Worm (Caenorhabditis elegans) whole organism, late embryonic: ENCODE results near the gene txt-9.

Source experiments
- C38D4.7 ChIP-seq: fragments of 200-800 bp; sonication (Bioruptor generic); optimal IDR thresholded peaks from 2 replicates; lab custom pipeline; 2018; ENCODE audit warnings: mild to moderate bottlenecking, missing genetic modification characterization, moderate library complexity, missing compliant biosample characterization
- ceh-18 ChIP-seq: sonication (generic microtip); optimal IDR thresholded peaks from 2 replicates; lab custom pipeline; 2016; ENCODE audit warnings: missing genetic modification characterization, missing compliant biosample characterization
- ceh-9 ChIP-seq: sonication (generic microtip); optimal IDR thresholded peaks from 2 replicates; lab custom pipeline; 2016; ENCODE audit warnings: mild to moderate bottlenecking, missing genetic modification characterization, inconsistent platforms, missing compliant biosample characterization
- fkh-10 ChIP-seq: fragments of 150-350 bp; optimal IDR thresholded peaks from 2 replicates; lab custom pipeline; 2014; ENCODE audit warnings: missing biosample characterization, missing genetic modification reagents, missing genetic modification characterization
- hlh-6 ChIP-seq: sonication (generic microtip); optimal IDR thresholded peaks from 2 replicates; lab custom pipeline; 2016; ENCODE audit warnings: missing genotype, missing genetic modification characterization, missing compliant biosample characterization
- nfya-1 ChIP-seq: sonication (generic microtip); optimal IDR thresholded peaks from 2 replicates; lab custom pipeline; 2017; ENCODE audit warnings: missing genetic modification characterization, mild to moderate bottlenecking, missing compliant biosample characterization, antibody characterized with exemption, moderate library complexity
- nhr-11 ChIP-seq: fragments of 150-350 bp; optimal IDR thresholded peaks from 2 replicates; lab custom pipeline; 2014; ENCODE audit warnings: missing biosample characterization, missing genetic modification characterization
- pha-2 ChIP-seq: sonication (generic microtip); optimal IDR thresholded peaks from 2 replicates; lab custom pipeline; 2017; ENCODE audit warnings: mild to moderate bottlenecking, missing genetic modification characterization, missing compliant biosample characterization
- pqm-1 ChIP-seq: sonication (generic microtip); optimal IDR thresholded peaks from 2 replicates; lab custom pipeline; 2016; ENCODE audit warnings: missing genetic modification characterization, missing compliant biosample characterization

ce11 chrII:5092362-5093281, 7.0 kb downstream of the txt-9 start, which contains the start of gene C04G6.2:
- TF ChIP-seq ceh-9 (tag; lab: Kevin White, UChicago) = no peak
- TF ChIP-seq fkh-10 (GFP tag; lab: Kevin White, UChicago) = no peak
- TF ChIP-seq nhr-11 (tag; lab: Kevin White, UChicago) = no peak
- TF ChIP-seq pqm-1 (tag; lab: Kevin White, UChicago) = no peak
- no peak for TF ChIP-seq C38D4.7 (GFP tag; lab: Kevin White, UChicago)
- TF ChIP-seq hlh-6 (tag; lab: Kevin White, UChicago) = no peak
- peak; percentile 57 for TF ChIP-seq pha-2 (tag; lab: Kevin White, UChicago)
- TF ChIP-seq nfya-1 (tag; lab: Kevin White, UChicago) = peak; percentile 49
- no peak for TF ChIP-seq ceh-18 (tag; lab: Kevin White, UChicago)
